Fruit fly (Drosophila melanogaster) whole organism, prepupa: Measurements from ENCODE around the gene CG32572.

Source experiments
- Blimp-1 ChIP-seq: fragments of 200-800 bp; sonication (Bioruptor generic); optimal IDR thresholded peaks from 3 replicates; lab custom pipeline; 2017; ENCODE audit warnings: missing biosample characterization, missing genetic modification characterization, mild to moderate bottlenecking, moderate library complexity, missing genetic modification reagents
- CG10631 ChIP-seq: fragments of 200-800 bp; sonication (Bioruptor generic); optimal IDR thresholded peaks from 2 replicates; lab custom pipeline; 2016; ENCODE audit warnings: missing biosample characterization, missing genetic modification characterization
- CG11294 ChIP-seq: fragments of 200-800 bp; sonication (Bioruptor generic); IDR thresholded peaks from 2 replicates; pipeline ENCODE4 v1.3.6; 2022; ENCODE audit warnings: missing biosample characterization, missing genetic modification characterization
- CG11762 ChIP-seq: fragments of 200-800 bp; sonication (Bioruptor generic); optimal IDR thresholded peaks from 3 replicates; lab custom pipeline; 2016; ENCODE audit warnings: missing biosample characterization, missing genetic modification characterization; ENCODE audit not compliant: insufficient read depth
- CG11902 ChIP-seq: fragments of 200-800 bp; sonication (Bioruptor generic); optimal IDR thresholded peaks from 3 replicates; lab custom pipeline; 2016; ENCODE audit warnings: missing biosample characterization, missing genetic modification characterization
- CG16779 ChIP-seq: fragments of 200-800 bp; sonication (Bioruptor generic); optimal IDR thresholded peaks from 3 replicates; lab custom pipeline; 2017; ENCODE audit warnings: missing biosample characterization, mild to moderate bottlenecking, missing genetic modification characterization
- CG31627 ChIP-seq: fragments of 200-800 bp; sonication (Bioruptor generic); optimal IDR thresholded peaks from 3 replicates; lab custom pipeline; 2016; ENCODE audit warnings: missing biosample characterization, missing genetic modification characterization
- CG32006 ChIP-seq: fragments of 200-800 bp; sonication (Bioruptor generic); optimal IDR thresholded peaks from 3 replicates; lab custom pipeline; 2017; ENCODE audit warnings: missing biosample characterization, mild to moderate bottlenecking, missing genetic modification characterization
- CG34406 ChIP-seq: fragments of 200-800 bp; sonication (Bioruptor generic); optimal IDR thresholded peaks from 3 replicates; lab custom pipeline; 2016; ENCODE audit warnings: missing biosample characterization, missing genetic modification characterization
- CG3919 ChIP-seq: fragments of 200-800 bp; sonication (Bioruptor generic); optimal IDR thresholded peaks from 3 replicates; lab custom pipeline; 2016; ENCODE audit warnings: missing biosample characterization, missing genetic modification characterization
- CG6163 ChIP-seq: fragments of 200-800 bp; sonication (Bioruptor generic); IDR thresholded peaks from 3 replicates; pipeline ENCODE4 v1.3.6; 2022; ENCODE audit warnings: missing biosample characterization, missing genetic modification characterization
- CG7368 ChIP-seq: fragments of 200-800 bp; sonication (Bioruptor generic); optimal IDR thresholded peaks from 3 replicates; lab custom pipeline; 2016; ENCODE audit warnings: missing biosample characterization, missing genetic modification characterization
- CG8319 ChIP-seq: fragments of 200-800 bp; sonication (Bioruptor generic); optimal IDR thresholded peaks from 3 replicates; lab custom pipeline; 2016; ENCODE audit warnings: missing biosample characterization, missing genetic modification characterization
- CG8632 ChIP-seq: fragments of 200-800 bp; sonication (Bioruptor generic); optimal IDR thresholded peaks from 3 replicates; lab custom pipeline; 2016; ENCODE audit warnings: missing biosample characterization, missing genetic modification characterization
- Eip75B ChIP-seq: fragments of 200-800 bp; sonication (Bioruptor generic); optimal IDR thresholded peaks from 3 replicates; lab custom pipeline; 2016; ENCODE audit warnings: missing biosample characterization, missing genetic modification characterization
- Eip78C ChIP-seq: fragments of 200-800 bp; sonication (Bioruptor generic); peaks from one replicate; lab custom pipeline; 2016; ENCODE audit warnings: missing biosample characterization, missing genetic modification characterization
- Ets96B ChIP-seq: fragments of 200-800 bp; optimal IDR thresholded peaks from 2 replicates; lab custom pipeline; 2019; ENCODE audit warnings: missing biosample characterization, mild to moderate bottlenecking, missing genetic modification characterization, moderate library complexity
- Gug ChIP-seq: fragments of 200-800 bp; sonication (Bioruptor generic); IDR thresholded peaks from 2 replicates; pipeline ENCODE4 v1.3.6; 2022; ENCODE audit warnings: missing biosample characterization, missing genetic modification characterization
- Hr38 ChIP-seq: sonication (Bioruptor generic); optimal IDR thresholded peaks from 2 replicates; lab custom pipeline; 2016; ENCODE audit warnings: missing biosample characterization, missing genetic modification characterization
- Hr4 ChIP-seq: fragments of 200-800 bp; sonication (Bioruptor generic); optimal IDR thresholded peaks from 3 replicates; lab custom pipeline; 2016; ENCODE audit warnings: missing biosample characterization, missing genetic modification characterization
- Lpt ChIP-seq: fragments of 200-800 bp; sonication (Bioruptor generic); optimal IDR thresholded peaks from 3 replicates; lab custom pipeline; 2016; ENCODE audit warnings: missing biosample characterization, missing genetic modification characterization
- Met ChIP-seq: fragments of 200-800 bp; sonication (Bioruptor generic); optimal IDR thresholded peaks from 3 replicates; lab custom pipeline; 2016; ENCODE audit warnings: missing biosample characterization, missing genetic modification characterization
- OdsH ChIP-seq: fragments of 200-800 bp; sonication (Bioruptor generic); optimal IDR thresholded peaks from 3 replicates; lab custom pipeline; 2016; ENCODE audit warnings: missing biosample characterization, missing genetic modification characterization
- Smox ChIP-seq: fragments of 200-800 bp; sonication (Bioruptor generic); optimal IDR thresholded peaks from 3 replicates; lab custom pipeline; 2016; ENCODE audit warnings: missing biosample characterization, missing genetic modification characterization
- Sox14 ChIP-seq: fragments of 200-800 bp; sonication (Bioruptor generic); optimal IDR thresholded peaks from 3 replicates; lab custom pipeline; 2016; ENCODE audit warnings: missing biosample characterization, missing genetic modification characterization
- achi ChIP-seq: fragments of 200-800 bp; sonication (Bioruptor generic); optimal IDR thresholded peaks from 3 replicates; lab custom pipeline; 2016; ENCODE audit warnings: missing biosample characterization, missing genetic modification characterization
- acj6 ChIP-seq: fragments of 200-800 bp; sonication (Bioruptor generic); optimal IDR thresholded peaks from 3 replicates; lab custom pipeline; 2016; ENCODE audit warnings: missing biosample characterization, missing genetic modification characterization
- cyc ChIP-seq: fragments of 200-800 bp; sonication (Bioruptor generic); optimal IDR thresholded peaks from 3 replicates; lab custom pipeline; 2016; ENCODE audit warnings: missing biosample characterization, missing genetic modification characterization
- dac ChIP-seq: fragments of 200-800 bp; sonication (Bioruptor generic); optimal IDR thresholded peaks from 2 replicates; lab custom pipeline; 2017; ENCODE audit warnings: missing biosample characterization, mild to moderate bottlenecking, missing genetic modification characterization
- eg ChIP-seq: fragments of 200-800 bp; sonication (Bioruptor generic); IDR thresholded peaks from 3 replicates; pipeline ENCODE4 v1.3.6; 2022; ENCODE audit warnings: missing biosample characterization, missing genetic modification characterization
- esn ChIP-seq: fragments of 200-800 bp; sonication (Bioruptor generic); optimal IDR thresholded peaks from 2 replicates; lab custom pipeline; 2016; ENCODE audit warnings: missing biosample characterization, mild to moderate bottlenecking, missing genetic modification characterization, moderate library complexity
- fd59A ChIP-seq: fragments of 200-800 bp; sonication (Bioruptor generic); optimal IDR thresholded peaks from 2 replicates; lab custom pipeline; 2017; ENCODE audit warnings: missing biosample characterization, mild to moderate bottlenecking, missing genetic modification characterization, missing genetic modification reagents
- fd85E ChIP-seq: fragments of 200-800 bp; sonication (Bioruptor generic); optimal IDR thresholded peaks from 3 replicates; lab custom pipeline; 2016; ENCODE audit warnings: missing biosample characterization, missing genetic modification characterization
- fkh ChIP-seq: fragments of 200-800 bp; sonication (Bioruptor generic); optimal IDR thresholded peaks from 3 replicates; lab custom pipeline; 2017; ENCODE audit warnings: missing biosample characterization, mild to moderate bottlenecking, missing genetic modification characterization, moderate library complexity
- lz ChIP-seq: fragments of 200-800 bp; sonication (Bioruptor generic); optimal IDR thresholded peaks from 3 replicates; lab custom pipeline; 2016; ENCODE audit warnings: missing biosample characterization, missing genetic modification characterization
- net ChIP-seq: fragments of 200-800 bp; sonication (Bioruptor generic); optimal IDR thresholded peaks from 3 replicates; lab custom pipeline; 2016; ENCODE audit warnings: missing biosample characterization, missing genetic modification characterization
- salr ChIP-seq, 2 experiments: fragments of 200-800 bp; sonication (Bioruptor generic); optimal IDR thresholded peaks; 3 replicates each; lab custom pipeline; 2016 to 2018; ENCODE audit warnings: missing biosample characterization in 2 of 2, missing genetic modification characterization in 2 of 2, mild to moderate bottlenecking in 1 of 2
- svp ChIP-seq: fragments of 200-800 bp; sonication (Bioruptor generic); peaks from one replicate; lab custom pipeline; 2016; ENCODE audit warnings: missing biosample characterization, missing genetic modification characterization
- topi ChIP-seq: fragments of 200-800 bp; sonication (Bioruptor generic); optimal IDR thresholded peaks from 3 replicates; lab custom pipeline; 2016; ENCODE audit warnings: missing biosample characterization, missing genetic modification characterization
- vri ChIP-seq: fragments of 200-800 bp; sonication (Bioruptor generic); optimal IDR thresholded peaks from 3 replicates; lab custom pipeline; 2016; ENCODE audit warnings: missing biosample characterization, mild to moderate bottlenecking, missing genetic modification characterization

Gene CG32572

dm6 chrX:16751579-16752156 lies 30.7 kb downstream of the CG32572 start, which contains the start of gene goe (continued):
- TF ChIP-seq topi (GFP tag; lab: Kevin White, UChicago) (peak; percentile 49), esn (GFP tag; lab: Kevin White, UChicago) (peak; percentile 75), CG11902 (GFP tag; lab: Kevin White, UChicago) (peak; percentile 27), lz (GFP tag; lab: Kevin White, UChicago) (peak; percentile 81), vri (GFP tag; lab: Kevin White, UChicago) (peak; percentile 63), cyc (GFP tag; lab: Kevin White, UChicago) (peak; percentile 62), fd59A (no peak), acj6 (peak; percentile 56), net (GFP tag; lab: Kevin White, UChicago) (peak; percentile 1), CG3919 (GFP tag; lab: Kevin White, UChicago) (peak; percentile 43), CG34406 (peak; percentile 19), Gug (GFP tag; lab: Robert Waterston, UW) (peak; percentile 27; the same call in 1 of the 2 replicates), CG11762 (GFP tag; lab: Kevin White, UChicago) (no peak), Hr38 (no peak), CG31627 (GFP tag; lab: Kevin White, UChicago) (peak; percentile 80), CG11294 (GFP tag; lab: Robert Waterston, UW) (0 out of 2 replicates have a peak, but pooled peaks have one; percentile 21), Ets96B (no peak), CG16779 (tag; lab: Kevin White, UChicago) (no peak)
- TF ChIP-seq, all 60 proteins: peak for 40

DNA sequence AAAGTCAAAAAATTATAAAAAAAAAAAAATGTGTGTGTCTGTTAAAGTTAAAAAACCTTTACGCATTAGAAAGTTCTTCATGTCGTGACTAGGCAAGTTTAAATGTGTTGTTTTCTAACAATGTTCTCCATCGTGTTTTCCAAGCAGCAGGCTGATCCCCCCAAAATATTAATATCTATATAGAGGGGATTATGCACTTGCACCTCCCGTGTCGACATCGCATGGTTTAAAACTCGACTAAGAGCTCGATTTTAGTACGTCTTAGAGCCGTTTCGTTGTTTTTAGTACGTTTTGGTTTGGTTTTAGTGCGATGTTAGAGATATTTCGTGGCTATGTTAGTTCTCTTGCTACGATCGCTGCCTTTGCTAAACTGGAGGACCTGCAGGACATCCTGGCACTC lies 32.1 kb downstream of the CG32572 start:
- TF ChIP-seq Smox (GFP tag; lab: Kevin White, UChicago) (no peak), Ets96B (no peak), Hr38 (no peak), CG10631 (no peak), Sox14 (GFP tag; lab: Kevin White, UChicago) (no peak), CG32006 (no peak), Blimp-1 (GFP tag; lab: Kevin White, UChicago) (no peak), dac (GFP tag; lab: Kevin White, UChicago) (no peak), CG11294 (GFP tag; lab: Robert Waterston, UW) (no peak), OdsH (no peak), CG7368 (GFP tag; lab: Kevin White, UChicago) (no peak), eg (GFP tag; lab: Robert Waterston, UW) (no peak), CG16779 (tag; lab: Kevin White, UChicago) (no peak), CG11902 (GFP tag; lab: Kevin White, UChicago) (no peak), Gug (GFP tag; lab: Robert Waterston, UW) (no peak), fd85E (no peak), lz (GFP tag; lab: Kevin White, UChicago) (no peak), achi (no peak)

DNA sequence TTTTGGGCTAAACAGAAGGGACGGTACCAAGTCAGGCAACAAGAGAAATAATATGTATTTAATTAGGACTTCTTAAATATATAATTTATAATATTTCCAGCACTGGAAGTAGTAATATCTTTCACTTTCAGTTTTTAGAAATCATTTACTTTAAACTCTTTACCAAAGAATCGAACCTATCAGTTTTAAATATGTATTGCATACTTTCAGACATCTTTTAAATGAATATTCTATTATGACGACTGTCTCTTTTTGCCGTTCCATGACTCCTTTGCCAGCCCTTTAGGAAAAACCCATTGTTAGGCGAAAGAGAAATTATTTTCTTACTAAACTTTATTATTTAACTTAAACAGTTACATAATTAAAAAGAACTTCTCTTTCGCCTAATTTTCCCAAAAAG lies 36.7 kb downstream of the CG32572 start:
- no peak for TF ChIP-seq CG11762 (GFP tag; lab: Kevin White, UChicago)
- no peak for TF ChIP-seq CG11902 (GFP tag; lab: Kevin White, UChicago)
- TF ChIP-seq CG6163 (GFP tag; lab: Robert Waterston, UW): no peak
- TF ChIP-seq CG8632 (GFP tag; lab: Kevin White, UChicago): no peak
- TF ChIP-seq Lpt (GFP tag; lab: Kevin White, UChicago): no peak
- TF ChIP-seq eg (GFP tag; lab: Robert Waterston, UW): no peak
- no peak for TF ChIP-seq Eip75B
- TF ChIP-seq CG16779 (tag; lab: Kevin White, UChicago): no peak
- TF ChIP-seq achi: no peak
- TF ChIP-seq dac (GFP tag; lab: Kevin White, UChicago): no peak
- no peak for TF ChIP-seq salr (GFP tag; optimal IDR thresholded peaks at IDR 0.05; lab: Kevin White, UChicago)
- TF ChIP-seq, all 60 proteins: peak for 0

DNA sequence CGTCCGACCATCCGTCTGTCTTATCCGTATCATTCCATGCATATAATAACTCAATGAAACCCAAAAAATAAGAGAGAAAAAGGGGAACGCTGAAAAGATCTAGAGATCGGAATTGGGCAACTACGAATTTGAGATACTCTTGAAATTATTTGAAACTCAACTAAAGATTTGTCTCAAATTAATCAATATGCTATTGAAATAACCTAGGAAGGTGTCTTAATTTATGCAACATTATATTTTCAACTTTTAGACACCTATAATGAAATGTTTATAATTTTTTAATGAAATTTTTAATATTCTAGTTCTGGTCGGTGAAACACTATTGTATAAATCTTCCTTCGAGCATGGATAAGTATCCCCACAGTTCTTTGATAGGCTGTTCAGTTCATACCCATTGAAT lies 39.6 kb downstream of the CG32572 start:
- TF ChIP-seq cyc (GFP tag; lab: Kevin White, UChicago): peak; percentile 1
- TF ChIP-seq CG11902 (GFP tag; lab: Kevin White, UChicago): no peak
- TF ChIP-seq svp (GFP tag; lab: Kevin White, UChicago): peak; percentile 72
- no peak for TF ChIP-seq fkh (GFP tag; lab: Kevin White, UChicago)
- no peak for TF ChIP-seq achi
- peak; percentile 2 for TF ChIP-seq CG3919 (GFP tag; lab: Kevin White, UChicago)
- TF ChIP-seq Met: peak; percentile 7
- no peak for TF ChIP-seq CG8319 (GFP tag; lab: Kevin White, UChicago)
- TF ChIP-seq Ets96B: no peak
- no peak for TF ChIP-seq salr (GFP tag; optimal IDR thresholded peaks at IDR 0.05; lab: Kevin White, UChicago)
- peak; percentile 63 for TF ChIP-seq Eip78C
- TF ChIP-seq CG10631: peak; percentile 3
- no peak for TF ChIP-seq Hr4
- no peak for TF ChIP-seq OdsH
